Fruit fly (Drosophila melanogaster) whole organism, embryonic: ENCODE results near the gene CG42827.

ENCODE experiments used
- Abd-B ChIP-seq: fragments of 200-800 bp; sonication (Bioruptor generic); optimal IDR thresholded peaks from 2 replicates; lab custom pipeline; 2018; ENCODE audit warnings: missing biosample characterization, mild to moderate bottlenecking, missing genetic modification characterization, moderate library complexity
- Antp ChIP-seq: fragments of 200-800 bp; sonication (Bioruptor generic); optimal IDR thresholded peaks from 3 replicates; lab custom pipeline; 2016; ENCODE audit warnings: missing biosample characterization, missing genetic modification characterization
- CG10366 ChIP-seq: fragments of 200-800 bp; sonication (Bioruptor generic); IDR thresholded peaks from 2 replicates; pipeline ENCODE4 v1.3.6; 2022; ENCODE audit warnings: missing biosample characterization, missing genetic modification characterization
- CG10462 ChIP-seq: fragments of 200-800 bp; sonication (Bioruptor generic); optimal IDR thresholded peaks from 2 replicates; lab custom pipeline; 2016; ENCODE audit warnings: missing biosample characterization, missing genetic modification characterization
- CG10654 ChIP-seq: fragments of 200-800 bp; sonication (Bioruptor generic); optimal IDR thresholded peaks from 2 replicates; lab custom pipeline; 2016; ENCODE audit warnings: missing biosample characterization, missing genetic modification characterization
- CG11456 ChIP-seq: fragments of 200-800 bp; sonication (Bioruptor generic); IDR thresholded peaks from 3 replicates; pipeline ENCODE4 v1.3.6; 2022; ENCODE audit warnings: missing biosample characterization, missing genetic modification characterization
- CG14667 ChIP-seq: fragments of 200-800 bp; sonication (Bioruptor generic); IDR thresholded peaks from 2 replicates; pipeline ENCODE4 v1.3.6; 2022; ENCODE audit warnings: missing biosample characterization, missing genetic modification characterization
- CG14710 ChIP-seq: fragments of 200-800 bp; sonication (Bioruptor generic); optimal IDR thresholded peaks from 3 replicates; lab custom pipeline; 2019; ENCODE audit warnings: missing biosample characterization, mild to moderate bottlenecking, missing genetic modification characterization, moderate library complexity
- CG15479 ChIP-seq: fragments of 200-800 bp; sonication (Bioruptor generic); optimal IDR thresholded peaks from 3 replicates; lab custom pipeline; 2019; ENCODE audit warnings: missing biosample characterization, mild to moderate bottlenecking, missing genetic modification characterization, moderate library complexity
- CG17385 ChIP-seq: fragments of 200-800 bp; sonication (Bioruptor generic); optimal IDR thresholded peaks from 3 replicates; lab custom pipeline; 2018; ENCODE audit warnings: missing biosample characterization, mild to moderate bottlenecking, missing genetic modification characterization
- CG2199 ChIP-seq: fragments of 200-800 bp; sonication (Bioruptor generic); IDR thresholded peaks from 3 replicates; pipeline ENCODE4 v1.3.6; 2022; ENCODE audit warnings: missing biosample characterization, missing genetic modification characterization
- CG34422 ChIP-seq: fragments of 200-800 bp; sonication (Bioruptor generic); IDR thresholded peaks from 3 replicates; pipeline ENCODE4 v1.3.6; 2022; ENCODE audit warnings: missing biosample characterization, missing genetic modification characterization
- CG3847 ChIP-seq: fragments of 200-800 bp; sonication (Bioruptor generic); IDR thresholded peaks from 2 replicates; pipeline ENCODE4 v1.3.6; 2022; ENCODE audit warnings: missing biosample characterization, missing genetic modification characterization
- CG4820 ChIP-seq: fragments of 200-800 bp; sonication (Bioruptor generic); optimal IDR thresholded peaks from 3 replicates; lab custom pipeline; 2016; ENCODE audit warnings: missing biosample characterization, missing genetic modification characterization
- CG6175 ChIP-seq: fragments of 200-800 bp; sonication (Bioruptor generic); IDR thresholded peaks from 3 replicates; pipeline ENCODE4 v1.3.6; 2022; ENCODE audit warnings: missing biosample characterization, missing genetic modification characterization
- CG6689 ChIP-seq: fragments of 200-800 bp; sonication (Bioruptor generic); IDR thresholded peaks from 2 replicates; pipeline ENCODE4 v1.3.6; 2022; ENCODE audit warnings: missing biosample characterization, missing genetic modification characterization
- CG8944 ChIP-seq: fragments of 200-800 bp; sonication (Bioruptor generic); optimal IDR thresholded peaks from 3 replicates; lab custom pipeline; 2016; ENCODE audit warnings: missing biosample characterization, missing genetic modification characterization
- CoRest ChIP-seq: fragments of 200-800 bp; sonication (Bioruptor generic); optimal IDR thresholded peaks from 3 replicates; lab custom pipeline; 2018; ENCODE audit warnings: missing biosample characterization, mild to moderate bottlenecking, missing genetic modification characterization, moderate library complexity
- Dbx ChIP-seq: fragments of 200-800 bp; sonication (Bioruptor generic); IDR thresholded peaks from 3 replicates; pipeline ENCODE4 v1.3.6; 2022; ENCODE audit warnings: missing biosample characterization, missing genetic modification characterization
- H2.0 ChIP-seq: fragments of 200-800 bp; sonication (Bioruptor generic); IDR thresholded peaks from 2 replicates; pipeline ENCODE4 v1.3.6; 2022; ENCODE audit warnings: missing biosample characterization, missing genetic modification characterization
- HHEX ChIP-seq: fragments of 200-800 bp; sonication (Bioruptor generic); optimal IDR thresholded peaks from 3 replicates; lab custom pipeline; 2017; ENCODE audit warnings: missing biosample characterization, mild to moderate bottlenecking, missing genetic modification characterization, missing genetic modification reagents
- Hmr ChIP-seq: fragments of 200-800 bp; sonication (Bioruptor generic); optimal IDR thresholded peaks from 3 replicates; lab custom pipeline; 2017; ENCODE audit warnings: mild to moderate bottlenecking, missing biosample characterization, missing genetic modification reagents, missing genetic modification characterization
- NFAT ChIP-seq: fragments of 200-800 bp; sonication (Bioruptor generic); IDR thresholded peaks from 2 replicates; pipeline ENCODE4 v1.3.6; 2022; ENCODE audit warnings: missing biosample characterization, missing genetic modification characterization
- Spps ChIP-seq: fragments of 200-800 bp; sonication (Bioruptor generic); optimal IDR thresholded peaks from 2 replicates; lab custom pipeline; 2018; ENCODE audit warnings: missing biosample characterization, mild to moderate bottlenecking, missing genetic modification characterization
- Ssrp ChIP-seq: fragments of 200-800 bp; sonication (Bioruptor generic); optimal IDR thresholded peaks from 2 replicates; lab custom pipeline; 2018; ENCODE audit warnings: missing biosample characterization, mild to moderate bottlenecking, missing genetic modification characterization, moderate library complexity
- Trl ChIP-seq, 3 experiments: fragments of >200 bp in 2 of 3; fragments of 200-800 bp in 1 of 3; sonication (Bioruptor generic) in 1 of 3; optimal IDR thresholded peaks; 2 replicates in 1 of 3; 3 replicates in 2 of 3; lab custom pipeline; 2016 to 2017; ENCODE audit warnings: missing biosample characterization in 1 of 3, missing genetic modification characterization in 1 of 3
- Xrp1 ChIP-seq: fragments of 200-800 bp; sonication (Bioruptor generic); IDR thresholded peaks from 2 replicates; pipeline ENCODE4 v1.3.6; 2022; ENCODE audit warnings: missing biosample characterization, missing genetic modification characterization
- abd-A ChIP-seq: fragments of 200-800 bp; sonication (Bioruptor generic); optimal IDR thresholded peaks from 3 replicates; lab custom pipeline; 2019; ENCODE audit warnings: missing biosample characterization, mild to moderate bottlenecking, missing genetic modification characterization, moderate library complexity
- al ChIP-seq: fragments of 200-800 bp; sonication (Bioruptor generic); IDR thresholded peaks from 2 replicates; pipeline ENCODE4 v1.3.6; 2022; ENCODE audit warnings: missing biosample characterization, missing genetic modification characterization
- dysf ChIP-seq: fragments of 200-800 bp; sonication (Bioruptor generic); IDR thresholded peaks from 3 replicates; pipeline ENCODE4 v1.3.6; 2022; ENCODE audit warnings: missing biosample characterization, missing genetic modification characterization
- fd96Cb ChIP-seq: fragments of 200-800 bp; sonication (Bioruptor generic); optimal IDR thresholded peaks from 2 replicates; lab custom pipeline; 2018; ENCODE audit warnings: missing biosample characterization, mild to moderate bottlenecking, missing genetic modification characterization, moderate library complexity
- gfzf ChIP-seq: fragments of 200-800 bp; sonication (Bioruptor generic); optimal IDR thresholded peaks from 2 replicates; lab custom pipeline; 2016; ENCODE audit warnings: missing biosample characterization, mild to moderate bottlenecking, missing genetic modification characterization, moderate library complexity
- ken ChIP-seq: fragments of 200-800 bp; sonication (Bioruptor generic); IDR thresholded peaks from 3 replicates; pipeline ENCODE4 v1.3.6; 2022; ENCODE audit warnings: missing biosample characterization, missing genetic modification characterization
- kni ChIP-seq: fragments of 200-800 bp; sonication (Bioruptor generic); optimal IDR thresholded peaks from 3 replicates; lab custom pipeline; 2017; ENCODE audit warnings: mild to moderate bottlenecking, missing biosample characterization, missing genetic modification reagents, missing genetic modification characterization
- lilli ChIP-seq: fragments of 200-800 bp; sonication (Bioruptor generic); optimal IDR thresholded peaks from 3 replicates; lab custom pipeline; 2016; ENCODE audit warnings: missing biosample characterization, missing genetic modification characterization
- lov ChIP-seq, 2 experiments: fragments of 200-800 bp in 1 of 2; fragments of >200 bp in 1 of 2; sonication (Bioruptor generic) in 1 of 2; IDR thresholded peaks in 1 of 2; optimal IDR thresholded peaks in 1 of 2; 2 replicates in 1 of 2; 3 replicates in 1 of 2; pipeline versions ENCODE4 v1.3.6 to Lab custom; 2017 to 2022; ENCODE audit warnings: missing biosample characterization in 1 of 2, missing genetic modification characterization in 1 of 2
- nmo ChIP-seq: fragments of 200-800 bp; sonication (Bioruptor generic); optimal IDR thresholded peaks from 2 replicates; lab custom pipeline; 2018; ENCODE audit warnings: missing biosample characterization, mild to moderate bottlenecking, missing genetic modification characterization, moderate library complexity
- pfk ChIP-seq: fragments of 200-800 bp; sonication (Bioruptor generic); optimal IDR thresholded peaks from 2 replicates; lab custom pipeline; 2018; ENCODE audit warnings: missing biosample characterization, mild to moderate bottlenecking, missing genetic modification characterization, moderate library complexity
- phol ChIP-seq: fragments of 200-800 bp; sonication (Bioruptor generic); optimal IDR thresholded peaks from 3 replicates; lab custom pipeline; 2018; ENCODE audit warnings: missing biosample characterization, mild to moderate bottlenecking, missing genetic modification characterization, moderate library complexity
- row ChIP-seq: fragments of 200-800 bp; sonication (Bioruptor generic); IDR thresholded peaks from 3 replicates; pipeline ENCODE4 v1.3.6; 2022; ENCODE audit warnings: missing biosample characterization, missing genetic modification characterization
- sqz ChIP-seq: fragments of 200-800 bp; sonication (Bioruptor generic); optimal IDR thresholded peaks from 3 replicates; lab custom pipeline; 2018; ENCODE audit warnings: missing biosample characterization, mild to moderate bottlenecking, missing genetic modification characterization
- ssp ChIP-seq: fragments of 200-800 bp; sonication (Bioruptor generic); IDR thresholded peaks from 2 replicates; pipeline ENCODE4 v1.3.6; 2022; ENCODE audit warnings: missing biosample characterization, missing genetic modification characterization
- stwl ChIP-seq: fragments of 200-800 bp; sonication (Bioruptor generic); optimal IDR thresholded peaks from 3 replicates; lab custom pipeline; 2018; ENCODE audit warnings: missing biosample characterization, mild to moderate bottlenecking, missing genetic modification characterization, moderate library complexity
- tin ChIP-seq: fragments of 200-800 bp; sonication (Bioruptor generic); optimal IDR thresholded peaks from 3 replicates; lab custom pipeline; 2016; ENCODE audit warnings: missing biosample characterization, missing genetic modification characterization
- tna ChIP-seq: fragments of 200-800 bp; sonication (Bioruptor generic); IDR thresholded peaks from 2 replicates; pipeline ENCODE4 v1.3.6; 2022; ENCODE audit warnings: missing biosample characterization, missing genetic modification characterization; ENCODE audit not compliant: partially characterized antibody
- vfl ChIP-seq: fragments of 200-800 bp; sonication (Bioruptor generic); optimal IDR thresholded peaks from 2 replicates; lab custom pipeline; 2016; ENCODE audit warnings: missing biosample characterization, missing genetic modification characterization
- z ChIP-seq: fragments of 200-800 bp; sonication (Bioruptor generic); IDR thresholded peaks from 3 replicates; pipeline ENCODE4 v1.3.6; 2022; ENCODE audit warnings: missing biosample characterization, missing genetic modification characterization
- zen ChIP-seq: fragments of 200-800 bp; sonication (Bioruptor generic); optimal IDR thresholded peaks from 3 replicates; lab custom pipeline; 2018; ENCODE audit warnings: missing biosample characterization, mild to moderate bottlenecking, missing genetic modification characterization, moderate library complexity
- zfh1 ChIP-seq: fragments of 200-800 bp; sonication (Bioruptor generic); IDR thresholded peaks from 3 replicates; pipeline ENCODE4 v1.3.6; 2022; ENCODE audit warnings: missing biosample characterization, missing genetic modification characterization

The CG42827 gene

dm6 chr3R:23346893-23347396 is 25.8 kb upstream of the CG42827 start (continued):
- TF ChIP-seq CG10654 (peak; percentile 9), pfk (GFP tag; lab: Kevin White, UChicago) (no peak), CG8944 (GFP tag; lab: Kevin White, UChicago) (peak; percentile 1), Spps (tag; lab: Kevin White, UChicago) (peak; percentile 24), ssp (GFP tag; lab: Robert Waterston, UW) (0 out of 2 replicates have a peak, but pooled peaks have one; percentile 19), CG3847 (GFP tag; lab: Robert Waterston, UW) (no peak), CG14667 (GFP tag; lab: Robert Waterston, UW) (no peak), gfzf (GFP tag; lab: Kevin White, UChicago) (no peak), Hmr (GFP tag; lab: Kevin White, UChicago) (peak; percentile 46), fd96Cb (peak; percentile 58), CG10366 (GFP tag; lab: Robert Waterston, UW) (peak; percentile 29), z (GFP tag; lab: Robert Waterston, UW) (no peak), CG2199 (GFP tag; lab: Robert Waterston, UW) (peak; percentile 51; the same call in 1 of the 3 replicates), stwl (tag; lab: Kevin White, UChicago) (no peak), dysf (GFP tag; lab: Robert Waterston, UW) (peak; percentile 58; the same call in 2 of the 3 replicates), vfl (GFP tag; lab: Kevin White, UChicago) (peak; percentile 14), CG14710 (tag; lab: Kevin White, UChicago) (peak; percentile 63), Ssrp (tag; lab: Kevin White, UChicago) (peak; percentile 59), phol (tag; lab: Kevin White, UChicago) (peak; percentile 64), sqz (GFP tag; lab: Kevin White, UChicago) (peak; percentile 49), nmo (peak; percentile 49), kni (GFP tag; lab: Kevin White, UChicago) (peak; percentile 81), Abd-B (GFP tag; lab: Kevin White, UChicago) (peak; percentile 47), tin (GFP tag; lab: Kevin White, UChicago) (peak; percentile 56), CG34422 (GFP tag; lab: Robert Waterston, UW) (0 out of 3 replicates have a peak, but pooled peaks have one; percentile 32), Xrp1 (GFP tag; lab: Robert Waterston, UW) (peak; percentile 74), Trl (optimal IDR thresholded peaks at IDR 0.05; lab: Kevin White, UChicago) (peak in 1 of 2 experiments; percentile 57), Trl (GFP tag; optimal IDR thresholded peaks at IDR 0.05; lab: Kevin White, UChicago) (no peak), HHEX (GFP tag; lab: Kevin White, UChicago) (peak; percentile 15), lilli (GFP tag; lab: Kevin White, UChicago) (peak; percentile 10), CG6689 (GFP tag; lab: Robert Waterston, UW) (peak; percentile 62), CG17385 (GFP tag; lab: Kevin White, UChicago) (peak; percentile 34), Dbx (GFP tag; lab: Robert Waterston, UW) (peak; percentile 27; the same call in 1 of the 3 replicates), row (GFP tag; lab: Robert Waterston, UW) (peak; percentile 53; the same call in 1 of the 3 replicates), H2.0 (GFP tag; lab: Robert Waterston, UW) (peak; percentile 52), CG11456 (GFP tag; lab: Robert Waterston, UW) (peak; percentile 64; the same call in 2 of the 3 replicates), tna (GFP tag; lab: Robert Waterston, UW) (peak; percentile 47), CG15479 (GFP tag; lab: Kevin White, UChicago) (peak; percentile 8), CG4820 (GFP tag; lab: Kevin White, UChicago) (peak; percentile 1), zfh1 (GFP tag; lab: Robert Waterston, UW) (peak; percentile 69; the same call in 2 of the 3 replicates), ken (GFP tag; lab: Robert Waterston, UW) (peak; percentile 34; the same call in 1 of the 3 replicates), Antp (peak; percentile 36), zen (tag; lab: Kevin White, UChicago) (peak; percentile 25), lov (optimal IDR thresholded peaks at IDR 0.05; lab: Kevin White, UChicago) (no peak), lov (GFP tag; IDR thresholded peaks at IDR 0.05; lab: Robert Waterston, UW) (0 out of 3 replicates have a peak, but pooled peaks have one; percentile 9), CG6175 (GFP tag; lab: Robert Waterston, UW) (no peak; the same call in 2 of the 3 replicates), al (peak; percentile 48), CG10462 (peak; percentile 11), abd-A (no peak), CoRest (tag; lab: Kevin White, UChicago) (peak; percentile 59), NFAT (peak; percentile 69)
